Worm (Caenorhabditis elegans) whole organism, mixed stage, embryonic: ENCODE data around the gene math-1.
"Not testable (repeated sequence)": the region's sequence is repeated elsewhere in the genome, so short reads cannot be mapped to it uniquely, and the experiment has no call there.

ENCODE experiments used
- bed-3 ChIP-seq: fragments of 200-800 bp; sonication (Bioruptor generic); optimal IDR thresholded peaks from 3 replicates; lab custom pipeline; 2018; ENCODE audit warnings: mild to moderate bottlenecking, missing genetic modification characterization, moderate library complexity, missing compliant biosample characterization
- blmp-1 ChIP-seq: fragments of 150-350 bp; optimal IDR thresholded peaks from 2 replicates; lab custom pipeline; 2014; ENCODE audit warnings: missing biosample characterization, missing genetic modification characterization
- ceh-39 ChIP-seq: fragments of 150-350 bp; optimal IDR thresholded peaks from 2 replicates; lab custom pipeline; 2014; ENCODE audit warnings: missing biosample characterization, missing genetic modification characterization
- ceh-43 ChIP-seq: fragments of 200-800 bp; sonication (Bioruptor generic); optimal IDR thresholded peaks from 2 replicates; lab custom pipeline; 2018; ENCODE audit warnings: mild to moderate bottlenecking, missing genetic modification characterization, moderate library complexity, missing compliant biosample characterization
- ceh-83 ChIP-seq: fragments of 200-800 bp; sonication (Bioruptor generic); optimal IDR thresholded peaks from 2 replicates; lab custom pipeline; 2018; ENCODE audit warnings: mild to moderate bottlenecking, missing genetic modification characterization, missing compliant biosample characterization
- ces-1 ChIP-seq: fragments of 150-350 bp; optimal IDR thresholded peaks from 2 replicates; lab custom pipeline; 2014; ENCODE audit warnings: missing biosample characterization, missing genetic modification reagents, missing genetic modification characterization
- cnd-1 ChIP-seq: fragments of 200-800 bp; sonication (Bioruptor generic); optimal IDR thresholded peaks from 2 replicates; lab custom pipeline; 2018; ENCODE audit warnings: mild to moderate bottlenecking, missing genetic modification characterization, missing compliant biosample characterization
- drap-1 ChIP-seq: fragments of 200-800 bp; sonication (Bioruptor generic); optimal IDR thresholded peaks from 3 replicates; lab custom pipeline; 2018; ENCODE audit warnings: mild to moderate bottlenecking, missing genetic modification characterization, missing compliant biosample characterization
- elt-1 ChIP-seq: sonication (generic microtip); optimal IDR thresholded peaks from 2 replicates; lab custom pipeline; 2017; ENCODE audit warnings: missing genetic modification characterization, mild to moderate bottlenecking, missing compliant biosample characterization, antibody characterized with exemption, moderate library complexity, borderline replicate concordance; ENCODE audit not compliant: insufficient read depth
- elt-3 ChIP-seq: fragments of 150-350 bp; optimal IDR thresholded peaks from 2 replicates; lab custom pipeline; 2014; ENCODE audit warnings: missing biosample characterization, missing genetic modification characterization
- flh-1 ChIP-seq: fragments of 200-800 bp; sonication (Bioruptor generic); optimal IDR thresholded peaks from 2 replicates; lab custom pipeline; 2018; ENCODE audit warnings: mild to moderate bottlenecking, missing genetic modification characterization, moderate library complexity, missing compliant biosample characterization
- ham-2 ChIP-seq: fragments of 200-800 bp; sonication (Bioruptor generic); optimal IDR thresholded peaks from 2 replicates; lab custom pipeline; 2018; ENCODE audit warnings: mild to moderate bottlenecking, missing genetic modification characterization, missing compliant biosample characterization
- hlh-1 ChIP-seq: fragments of 150-350 bp; optimal IDR thresholded peaks from 2 replicates; lab custom pipeline; 2014; ENCODE audit warnings: missing biosample characterization, missing genetic modification reagents, missing genetic modification characterization
- lin-13 ChIP-seq: fragments of 150-350 bp; optimal IDR thresholded peaks from 2 replicates; lab custom pipeline; 2014; ENCODE audit warnings: missing biosample characterization, missing genetic modification characterization
- lin-32 ChIP-seq: fragments of 200-800 bp; sonication (Bioruptor generic); optimal IDR thresholded peaks from 2 replicates; lab custom pipeline; 2018; ENCODE audit warnings: mild to moderate bottlenecking, missing genetic modification characterization, missing compliant biosample characterization
- lsy-2 ChIP-seq: fragments of 150-350 bp; optimal IDR thresholded peaks from 2 replicates; lab custom pipeline; 2014; ENCODE audit warnings: missing biosample characterization, missing genetic modification characterization
- mab-5 ChIP-seq: fragments of 150-350 bp; optimal IDR thresholded peaks from 2 replicates; lab custom pipeline; 2014; ENCODE audit warnings: missing biosample characterization, missing genetic modification characterization
- mep-1 ChIP-seq: fragments of 150-350 bp; optimal IDR thresholded peaks from 2 replicates; lab custom pipeline; 2017; ENCODE audit warnings: missing biosample characterization, missing genetic modification reagents, missing genetic modification characterization, inconsistent platforms
- mls-2 ChIP-seq: sonication (generic microtip); optimal IDR thresholded peaks from 2 replicates; lab custom pipeline; 2016; ENCODE audit warnings: mild to moderate bottlenecking, missing genetic modification characterization, moderate library complexity, missing compliant biosample characterization
- nhr-12 ChIP-seq: fragments of 150-350 bp; optimal IDR thresholded peaks from 2 replicates; lab custom pipeline; 2014; ENCODE audit warnings: missing biosample characterization, missing genetic modification characterization
- nhr-2 ChIP-seq: fragments of 150-350 bp; optimal IDR thresholded peaks from 2 replicates; lab custom pipeline; 2014; ENCODE audit warnings: missing biosample characterization, missing genetic modification characterization
- nhr-237 ChIP-seq: fragments of 150-350 bp; optimal IDR thresholded peaks from 2 replicates; lab custom pipeline; 2014; ENCODE audit warnings: missing biosample characterization, missing genetic modification characterization
- nhr-28 ChIP-seq: fragments of 150-350 bp; optimal IDR thresholded peaks from 2 replicates; lab custom pipeline; 2014; ENCODE audit warnings: missing biosample characterization, missing genetic modification characterization
- nhr-76 ChIP-seq: sonication (generic microtip); optimal IDR thresholded peaks from 2 replicates; lab custom pipeline; 2017; ENCODE audit warnings: missing biosample characterization, missing genetic modification characterization
- sem-2 ChIP-seq: fragments of 200-800 bp; sonication (Bioruptor generic); optimal IDR thresholded peaks from 2 replicates; lab custom pipeline; 2018; ENCODE audit warnings: mild to moderate bottlenecking, missing genetic modification characterization, missing compliant biosample characterization
- snpc-4 ChIP-seq: fragments of 150-350 bp; optimal IDR thresholded peaks from 2 replicates; lab custom pipeline; 2014; ENCODE audit warnings: missing biosample characterization, missing genetic modification characterization
- tbx-8 ChIP-seq: fragments of 200-800 bp; sonication (Bioruptor generic); optimal IDR thresholded peaks from 2 replicates; lab custom pipeline; 2018; ENCODE audit warnings: mild to moderate bottlenecking, missing genetic modification characterization, moderate library complexity, missing compliant biosample characterization
- unc-120 ChIP-seq: sonication (generic microtip); optimal IDR thresholded peaks from 2 replicates; lab custom pipeline; 2017; ENCODE audit warnings: missing genetic modification characterization, missing compliant biosample characterization; ENCODE audit not compliant: poor library complexity, severe bottlenecking
- unc-39 ChIP-seq: fragments of 150-350 bp; optimal IDR thresholded peaks from 2 replicates; lab custom pipeline; 2014; ENCODE audit warnings: missing biosample characterization, missing genetic modification characterization
- unc-62 ChIP-seq: fragments of 150-350 bp; optimal IDR thresholded peaks from 2 replicates; lab custom pipeline; 2014; ENCODE audit warnings: missing biosample characterization, missing genetic modification reagents, missing genetic modification characterization
- zip-8 ChIP-seq: fragments of 150-350 bp; optimal IDR thresholded peaks from 2 replicates; lab custom pipeline; 2014; ENCODE audit warnings: missing biosample characterization, missing genetic modification characterization
- ztf-11 ChIP-seq: fragments of 150-350 bp; optimal IDR thresholded peaks from 2 replicates; lab custom pipeline; 2014; ENCODE audit warnings: missing biosample characterization, missing genetic modification characterization

Gene math-1

ce11 chrII:2042447-2042846 lies 4.0 kb downstream of the math-1 start, which contains the start of gene bath-20:
Gene bath-20 (minus strand): TSS chrII:2042547.
- TF ChIP-seq unc-39 (tag; lab: Kevin White, UChicago) (no peak), lsy-2 (tag; lab: Kevin White, UChicago) (no peak), ceh-43 (GFP tag; lab: Kevin White, UChicago) (no peak), lin-13 (tag; lab: Kevin White, UChicago) (no peak), bed-3 (no peak), nhr-28 (tag; lab: Kevin White, UChicago) (no peak)

ce11 chrII:2039288-2039687 lies 7.2 kb downstream of the math-1 start, which contains the start of gene bath-19:
Gene bath-19 (minus strand): TSS chrII:2039388.
- TF ChIP-seq lsy-2 (tag; lab: Kevin White, UChicago) = no peak

- no peak for TF ChIP-seq sem-2 (GFP tag; lab: Kevin White, UChicago)
- TF ChIP-seq snpc-4 (tag; lab: Kevin White, UChicago) = no peak
- no peak for TF ChIP-seq nhr-28 (tag; lab: Kevin White, UChicago)
- TF ChIP-seq ham-2 (GFP tag; lab: Kevin White, UChicago) = no peak
- no peak for TF ChIP-seq ztf-11 (tag; lab: Kevin White, UChicago)
- TF ChIP-seq flh-1 = no peak
- TF ChIP-seq lsy-2 (tag; lab: Kevin White, UChicago) = no peak
- TF ChIP-seq unc-62 (GFP tag; lab: Kevin White, UChicago) = no peak
- TF ChIP-seq ces-1 (GFP tag; lab: Kevin White, UChicago) = no peak
- no peak for TF ChIP-seq hlh-1 (tag; lab: Kevin White, UChicago)
- TF ChIP-seq unc-39 (tag; lab: Kevin White, UChicago) = no peak
- no peak for TF ChIP-seq mep-1 (tag; lab: Kevin White, UChicago)
- TF ChIP-seq blmp-1 (tag; lab: Kevin White, UChicago) = no peak
- no peak for TF ChIP-seq ceh-83 (GFP tag; lab: Kevin White, UChicago)
- TF ChIP-seq mab-5 (tag; lab: Kevin White, UChicago) = no peak
- TF ChIP-seq elt-1 (tag; lab: Kevin White, UChicago) = no peak
- no peak for TF ChIP-seq tbx-8
- no peak for TF ChIP-seq nhr-237 (tag; lab: Kevin White, UChicago)
- TF ChIP-seq mls-2 (tag; lab: Kevin White, UChicago) = no peak
- no peak for TF ChIP-seq lin-13 (tag; lab: Kevin White, UChicago)
Measured at ce11 chrII:2033286-2033685, 13.2 kb downstream of the math-1 start, which contains the start of gene F59H6.14. Gene F59H6.14 (plus strand): TSS chrII:2033586.

ce11 chrII:2032282-2032681 lies 14.2 kb downstream of the math-1 start, which contains the start of gene btb-4:
Gene btb-4 (plus strand): TSS chrII:2032316.
- not testable (repeated sequence) for TF ChIP-seq mep-1, lin-13, mls-2 (tag; lab: Kevin White, UChicago)

- TF ChIP-seq zip-8 (tag; lab: Kevin White, UChicago) = no peak
- no peak for TF ChIP-seq lin-32 (GFP tag; lab: Kevin White, UChicago)
- TF ChIP-seq bed-3 = no peak
- TF ChIP-seq lsy-2 (tag; lab: Kevin White, UChicago) = no peak
- no peak for TF ChIP-seq nhr-237 (tag; lab: Kevin White, UChicago)
- TF ChIP-seq unc-120 (tag; lab: Kevin White, UChicago) = no peak
- TF ChIP-seq ceh-39 (tag; lab: Kevin White, UChicago) = no peak
- no peak for TF ChIP-seq lin-13 (tag; lab: Kevin White, UChicago)
- no peak for TF ChIP-seq elt-3
- no peak for TF ChIP-seq ceh-43 (GFP tag; lab: Kevin White, UChicago)
- no peak for TF ChIP-seq elt-1 (tag; lab: Kevin White, UChicago)
- no peak for TF ChIP-seq mls-2 (tag; lab: Kevin White, UChicago)
- TF ChIP-seq ham-2 (GFP tag; lab: Kevin White, UChicago) = no peak
- TF ChIP-seq unc-62 (GFP tag; lab: Kevin White, UChicago) = no peak
- no peak for TF ChIP-seq nhr-2
- TF ChIP-seq ces-1 (GFP tag; lab: Kevin White, UChicago) = no peak
Measured at ce11 chrII:2031852-2032251, 14.6 kb downstream of the math-1 start, which contains the start of gene bath-5. Gene bath-5 (minus strand): TSS chrII:2031952.

- no peak for TF ChIP-seq ceh-39 (tag; lab: Kevin White, UChicago)
- TF ChIP-seq unc-39 (tag; lab: Kevin White, UChicago) = no peak
- TF ChIP-seq cnd-1 = no peak
- TF ChIP-seq nhr-76 = no peak
- no peak for TF ChIP-seq ztf-11 (tag; lab: Kevin White, UChicago)
- no peak for TF ChIP-seq lsy-2 (tag; lab: Kevin White, UChicago)
- no peak for TF ChIP-seq tbx-8
- no peak for TF ChIP-seq drap-1 (GFP tag; lab: Kevin White, UChicago)
- TF ChIP-seq nhr-28 (tag; lab: Kevin White, UChicago) = no peak
- TF ChIP-seq unc-62 (GFP tag; lab: Kevin White, UChicago) = no peak
- TF ChIP-seq nhr-12 (tag; lab: Kevin White, UChicago) = no peak
- TF ChIP-seq unc-120 (tag; lab: Kevin White, UChicago) = no peak
Measured at ce11 chrII:2030367-2030766, 16.1 kb downstream of the math-1 start, which contains the start of gene bath-3. Gene bath-3 (minus strand): TSS chrII:2030467.
